Fruit fly (Drosophila melanogaster): ENCODE measurements around the gene CG5104.
"Not testable (repeated sequence)": the region's sequence is repeated elsewhere in the genome, so short reads cannot be mapped to it uniquely, and the experiment has no call there.

Gene CG5104

DNA sequence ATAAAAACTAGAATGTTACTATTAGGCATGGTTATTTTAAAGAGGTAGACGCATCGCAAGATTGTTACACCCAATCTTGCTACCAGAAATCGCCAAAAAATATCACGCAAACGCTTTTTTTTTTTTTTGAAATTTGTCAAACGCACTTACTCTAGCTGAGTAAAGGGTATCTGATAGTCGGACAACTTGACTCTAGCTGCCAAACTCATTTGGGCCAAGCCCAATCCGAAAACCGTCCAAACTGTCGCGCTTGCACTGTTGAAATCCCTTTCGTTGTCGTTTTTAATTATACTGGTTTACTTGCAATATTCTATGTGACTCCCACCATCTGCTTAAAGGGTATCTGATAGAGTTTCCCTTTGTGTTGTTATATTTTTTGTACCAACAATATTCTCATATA, 17.6 kb upstream of the CG5104 start:
- TF ChIP-seq tai (GFP tag; optimal IDR thresholded peaks at IDR 0.05), result no peak
- no peak for TF ChIP-seq rgr (GFP tag; optimal IDR thresholded peaks at IDR 0.05)

DNA sequence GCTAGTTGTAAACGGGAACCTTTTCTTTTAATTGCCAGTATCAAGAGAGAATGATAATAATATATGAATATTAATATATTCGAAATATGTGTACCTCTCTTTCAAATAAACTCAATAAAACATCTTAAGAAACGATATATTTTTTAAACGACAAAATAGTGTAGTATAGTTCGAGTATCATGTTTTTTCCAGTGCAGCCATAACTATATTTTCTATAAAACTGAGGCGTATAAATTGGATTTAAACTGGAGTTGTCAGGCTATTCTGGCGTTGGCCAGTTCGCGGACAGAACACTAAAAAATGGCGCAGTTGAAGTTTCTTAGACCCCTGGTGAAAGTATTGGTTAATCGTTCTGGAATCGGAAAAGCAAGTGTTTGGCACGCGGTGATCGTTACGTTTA, 16.9 kb upstream of the CG5104 start, which contains the start of gene CG17637:
Gene CG17637 (plus strand): TSS at position 301 of the 400 bp plus-strand sequence.
- not testable (repeated sequence) for TF ChIP-seq CG9705 (GFP tag; optimal IDR thresholded peaks at IDR 0.05); Rel (GFP tag; optimal IDR thresholded peaks at IDR 0.05); Rel (tag; optimal IDR thresholded peaks at IDR 0.05); lola (GFP tag; optimal IDR thresholded peaks at IDR 0.05)

DNA sequence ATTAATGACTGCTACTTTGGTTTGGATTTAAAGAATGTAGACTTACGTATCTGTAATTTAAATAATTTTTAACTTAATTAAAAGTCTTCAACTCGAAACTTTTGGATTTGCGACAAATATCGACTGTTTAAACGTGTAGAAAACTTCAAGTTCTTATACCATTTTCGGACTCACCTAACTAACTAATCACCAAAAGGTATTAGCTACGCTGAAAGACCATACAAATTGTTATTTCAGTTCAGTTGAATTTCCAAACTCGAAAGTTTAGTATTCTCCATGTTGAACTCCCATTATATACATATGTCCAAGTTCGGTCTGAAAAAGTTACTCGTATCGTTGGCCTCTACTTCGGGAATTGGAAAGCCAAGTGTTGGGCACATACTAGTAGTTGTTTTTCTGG, 15.1 kb upstream of the CG5104 start, which contains the start of gene CG5078:
Gene CG5078 (plus strand): TSS at position 301 of the 400 bp plus-strand sequence.
- TF ChIP-seq psq (GFP tag; optimal IDR thresholded peaks at IDR 0.05) (no peak), Myc (optimal IDR thresholded peaks at IDR 0.05) (no peak), Dif (GFP tag; optimal IDR thresholded peaks at IDR 0.05; ENCODE audit: partially characterized antibody) (no peak), br (GFP tag; optimal IDR thresholded peaks at IDR 0.05) (no peak), dsf (GFP tag; optimal IDR thresholded peaks at IDR 0.05; ENCODE audit: borderline replicate concordance) (no peak)

DNA sequence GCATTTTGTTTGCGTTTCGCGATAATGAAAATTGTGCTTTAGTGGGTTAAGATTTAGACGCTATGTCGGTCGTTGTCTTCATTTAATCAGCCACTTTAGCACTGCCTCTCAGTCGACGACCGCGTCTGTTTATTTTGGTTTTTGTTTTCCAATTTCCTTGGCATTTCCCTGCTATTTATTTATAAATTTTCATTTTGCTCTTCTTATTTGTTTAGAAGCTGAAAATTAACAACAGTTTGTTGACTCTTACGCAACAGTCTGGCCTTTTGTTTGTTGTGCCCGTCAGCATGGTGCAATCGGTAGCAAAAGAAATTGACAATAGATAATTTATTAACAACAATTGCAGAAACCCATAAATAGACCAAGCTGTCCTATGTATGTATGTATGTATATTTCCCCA, 13.3 kb upstream of the CG5104 start:
- TF ChIP-seq N (GFP tag; optimal IDR thresholded peaks at IDR 0.05), result no peak
- TF ChIP-seq sv (GFP tag; optimal IDR thresholded peaks at IDR 0.05), result no peak
- TF ChIP-seq dmrt93B (GFP tag; optimal IDR thresholded peaks at IDR 0.05), result no peak
- no peak for TF ChIP-seq Hr78 (GFP tag; optimal IDR thresholded peaks at IDR 0.05)
- no peak for TF ChIP-seq dl (GFP tag; optimal IDR thresholded peaks at IDR 0.05; ENCODE audit: insufficient read depth in 1 of 2, partially characterized antibody in 2 of 2)
- no peak for TF ChIP-seq Mio (GFP tag; optimal IDR thresholded peaks at IDR 0.05)
- TF ChIP-seq brk (GFP tag; optimal IDR thresholded peaks at IDR 0.05), result no peak

DNA sequence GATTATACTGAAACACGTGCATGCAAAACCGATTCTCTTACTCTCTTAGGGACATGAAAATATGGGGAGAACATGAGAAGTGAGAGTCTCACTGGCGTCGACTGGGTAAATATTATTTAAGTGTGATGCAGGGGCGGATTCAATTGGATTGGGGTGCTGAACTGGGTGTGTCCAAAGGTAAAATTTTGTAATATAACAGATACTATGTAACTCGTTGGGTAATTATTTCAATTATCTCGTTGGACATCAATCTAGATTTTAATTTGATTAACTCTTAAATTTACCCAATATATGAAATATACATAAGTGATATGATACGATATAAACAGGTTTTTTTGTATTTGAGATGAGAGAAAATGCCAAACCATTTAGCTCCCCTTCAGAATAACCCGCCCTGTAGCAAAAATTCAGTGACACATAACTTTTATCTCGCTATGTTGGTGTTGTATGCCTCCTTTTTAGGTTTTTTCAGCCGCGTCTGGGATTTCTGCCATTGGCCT, 12.6 kb upstream of the CG5104 start:
- peak; percentile 45 for TF ChIP-seq Mio (GFP tag; optimal IDR thresholded peaks at IDR 0.05)
- TF ChIP-seq Dif (GFP tag; optimal IDR thresholded peaks at IDR 0.05; ENCODE audit: partially characterized antibody), result peak; percentile 48
- no peak for TF ChIP-seq usp (GFP tag; optimal IDR thresholded peaks at IDR 0.05)
- peak; percentile 92 for TF ChIP-seq ey (GFP tag; optimal IDR thresholded peaks at IDR 0.05)
- TF ChIP-seq br (GFP tag; optimal IDR thresholded peaks at IDR 0.05), result peak; percentile 91
- TF ChIP-seq Sp1 (GFP tag; optimal IDR thresholded peaks at IDR 0.05), result peak; percentile 91
- peak; percentile 17 to 95 for TF ChIP-seq foxo (GFP tag; optimal IDR thresholded peaks at IDR 0.05)
- TF ChIP-seq lola (GFP tag; optimal IDR thresholded peaks at IDR 0.05), result no peak
- no peak for TF ChIP-seq pan (optimal IDR thresholded peaks at IDR 0.05)
- peak; percentile 89 for TF ChIP-seq Jra (GFP tag; optimal IDR thresholded peaks at IDR 0.05)
- TF ChIP-seq sv (GFP tag; optimal IDR thresholded peaks at IDR 0.05), result peak; percentile 79
- no peak for TF ChIP-seq Dfd (GFP tag; optimal IDR thresholded peaks at IDR 0.05)
- peak; percentile 89 for TF ChIP-seq Hnf4 (GFP tag; optimal IDR thresholded peaks at IDR 0.05)
- peak; percentile 92 for TF ChIP-seq rgr (GFP tag; optimal IDR thresholded peaks at IDR 0.05)
- peak; percentile 87 for TF ChIP-seq HLH106 (tag; optimal IDR thresholded peaks at IDR 0.05)
- peak; percentile 75 for TF ChIP-seq jim (GFP tag; optimal IDR thresholded peaks at IDR 0.05)
- TF ChIP-seq Myc (optimal IDR thresholded peaks at IDR 0.05), result no peak
- TF ChIP-seq Rel (GFP tag; optimal IDR thresholded peaks at IDR 0.05), result peak; percentile 38
- no peak for TF ChIP-seq Rel (tag; optimal IDR thresholded peaks at IDR 0.05)
- peak; percentile 93 for TF ChIP-seq fru (GFP tag; optimal IDR thresholded peaks at IDR 0.05)
- no peak for TF ChIP-seq CrebA (GFP tag; optimal IDR thresholded peaks at IDR 0.05; ENCODE audit: borderline replicate concordance)
- TF ChIP-seq OdsH (GFP tag; optimal IDR thresholded peaks at IDR 0.05), result peak; percentile 93
- peak; percentile 91 for TF ChIP-seq psq (GFP tag; optimal IDR thresholded peaks at IDR 0.05)
- no peak for TF ChIP-seq Hr78 (GFP tag; optimal IDR thresholded peaks at IDR 0.05)
- peak; percentile 89 for TF ChIP-seq dmrt93B (GFP tag; optimal IDR thresholded peaks at IDR 0.05)
- no peak for TF ChIP-seq N (GFP tag; optimal IDR thresholded peaks at IDR 0.05)
- TF ChIP-seq tai (GFP tag; optimal IDR thresholded peaks at IDR 0.05), result peak; percentile 91
- peak; percentile 88 for TF ChIP-seq Hr83 (GFP tag; optimal IDR thresholded peaks at IDR 0.05; ENCODE audit: poor library complexity, severe bottlenecking)
- peak; percentile 21 for TF ChIP-seq Vsx2 (GFP tag; optimal IDR thresholded peaks at IDR 0.05; ENCODE audit: partially characterized antibody)
- TF ChIP-seq CG32264 (GFP tag; optimal IDR thresholded peaks at IDR 0.05), result peak; percentile 81
- peak; percentile 2 to 53 for TF ChIP-seq dl (GFP tag; optimal IDR thresholded peaks at IDR 0.05; ENCODE audit: insufficient read depth in 1 of 2, partially characterized antibody in 2 of 2)
- TF ChIP-seq CG9705 (GFP tag; optimal IDR thresholded peaks at IDR 0.05), result peak; percentile 85
- peak; percentile 76 for TF ChIP-seq brk (GFP tag; optimal IDR thresholded peaks at IDR 0.05)
- TF ChIP-seq dsf (GFP tag; optimal IDR thresholded peaks at IDR 0.05; ENCODE audit: borderline replicate concordance), result peak; percentile 56
- TF ChIP-seq Abd-B (GFP tag; optimal IDR thresholded peaks at IDR 0.05), result no peak
- TF ChIP-seq GATAd (GFP tag; optimal IDR thresholded peaks at IDR 0.05), result peak; percentile 43
- peak; percentile 92 for TF ChIP-seq woc (GFP tag; optimal IDR thresholded peaks at IDR 0.05)
- peak; percentile 87 for TF ChIP-seq sage (GFP tag; optimal IDR thresholded peaks at IDR 0.05)
- TF ChIP-seq h (GFP tag; optimal IDR thresholded peaks at IDR 0.05), result peak; percentile 97
